Worm (Caenorhabditis elegans): ENCODE results near the gene F11G11.4.

DNA sequence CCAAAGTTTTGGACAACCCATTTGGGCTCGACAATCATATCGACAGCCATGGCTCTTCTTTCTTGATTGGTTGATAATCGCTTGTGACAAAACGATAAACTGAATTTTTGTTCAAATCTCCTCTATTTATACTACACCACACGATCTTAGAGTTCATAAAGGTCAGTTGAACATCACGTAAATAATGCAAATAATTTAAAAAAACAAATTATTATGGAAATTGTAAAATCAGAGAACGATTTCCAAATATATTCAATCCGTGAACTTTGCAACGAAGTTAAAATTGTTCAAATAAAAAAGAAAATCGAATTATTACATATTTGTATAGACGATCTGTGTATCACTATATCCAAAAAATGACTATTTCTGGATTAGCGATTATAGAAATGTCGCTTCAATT, 3.0 kb downstream of the F11G11.4 start, which contains the start of the genes mpst-4 and F11G11.14:
- TF ChIP-seq F10E7.11 (tag; optimal IDR thresholded peaks at IDR 0.05) (no peak), nhr-179 (tag; optimal IDR thresholded peaks at IDR 0.05) (no peak), chd-7 (tag; optimal IDR thresholded peaks at IDR 0.05) (no peak), ztf-25 (GFP tag; IDR thresholded peaks at IDR 0.05) (no peak), nfyb-1 (GFP tag; IDR thresholded peaks at IDR 0.05) (no peak), snpc-1.1 (tag; optimal IDR thresholded peaks at IDR 0.05; ENCODE audit: insufficient read depth) (no peak), ztf-6 (GFP tag; IDR thresholded peaks at IDR 0.05) (no peak), ceh-91 (GFP tag; IDR thresholded peaks at IDR 0.05) (no peak), lsy-27 (tag; optimal IDR thresholded peaks at IDR 0.05; ENCODE audit: borderline replicate concordance, insufficient read depth) (no peak)
